Worm (Caenorhabditis elegans) whole organism, L3 larva: Measurements from ENCODE around the gene rpi-1.

ENCODE experiments used
- ZK546.5 ChIP-seq: sonication (generic microtip); optimal IDR thresholded peaks from 2 replicates; lab custom pipeline; 2017; ENCODE audit warnings: missing biosample characterization, missing genetic modification characterization
- fkh-2 ChIP-seq: fragments of 150-350 bp; optimal IDR thresholded peaks from 2 replicates; lab custom pipeline; 2014; ENCODE audit warnings: missing biosample characterization, missing genetic modification reagents, missing genetic modification characterization
- lsy-12 ChIP-seq: sonication (generic microtip); optimal IDR thresholded peaks from 2 replicates; lab custom pipeline; 2016; ENCODE audit warnings: mild to moderate bottlenecking, missing genetic modification characterization, missing compliant biosample characterization
- nhr-25 ChIP-seq: sonication (generic microtip); optimal IDR thresholded peaks from 2 replicates; lab custom pipeline; 2017; ENCODE audit warnings: missing biosample characterization, missing genetic modification characterization
- tbx-2 ChIP-seq: sonication (generic microtip); optimal IDR thresholded peaks from 2 replicates; lab custom pipeline; 2016; ENCODE audit warnings: mild to moderate bottlenecking, missing genetic modification characterization, missing compliant biosample characterization
- zag-1 ChIP-seq: fragments of 150-350 bp; optimal IDR thresholded peaks from 2 replicates; lab custom pipeline; 2014; ENCODE audit warnings: missing biosample characterization, missing genetic modification characterization

Gene rpi-1

ce11 chrII:13916040-13916439 is 46.2 kb downstream of the rpi-1 start, which contains the start of gene mltn-3:
mltn-3 (plus strand) TSS chrII:13916340.
- TF ChIP-seq ZK546.5: no peak
- TF ChIP-seq fkh-2 (tag; lab: Kevin White, UChicago): no peak
- TF ChIP-seq nhr-25 (tag; lab: Kevin White, UChicago): no peak
- no peak for TF ChIP-seq zag-1 (tag; lab: Kevin White, UChicago)
- no peak for TF ChIP-seq tbx-2
- no peak for TF ChIP-seq lsy-12 (tag; lab: Kevin White, UChicago)
- TF ChIP-seq, all 47 proteins: peak for 0
